Fruit fly (Drosophila melanogaster) whole organism, wandering third instar larva: ENCODE measurements around the gene AnxB9.

ENCODE experiments used
- Abd-B ChIP-seq: fragments of >200 bp; optimal IDR thresholded peaks from 2 replicates; lab custom pipeline; 2017; ENCODE audit warnings: missing biosample characterization, missing genetic modification characterization
- Myc ChIP-seq: fragments of >200 bp; optimal IDR thresholded peaks from 2 replicates; lab custom pipeline; 2017
- N ChIP-seq: fragments of >200 bp; optimal IDR thresholded peaks from 2 replicates; lab custom pipeline; 2018; ENCODE audit warnings: missing biosample characterization, missing external identifiers, missing genetic modification characterization
- Vsx2 ChIP-seq: fragments of 200-300, 225-300 bp; sonication (Bioruptor generic); optimal IDR thresholded peaks from 2 replicates; lab custom pipeline; 2018; ENCODE audit warnings: missing biosample characterization, missing genetic modification characterization; ENCODE audit not compliant: partially characterized antibody
- dl ChIP-seq, 2 experiments: fragments of 175-275, 200-275 bp in 1 of 2; fragments of 200-275 bp in 1 of 2; sonication (Bioruptor generic); optimal IDR thresholded peaks; lab custom pipeline; 2018; ENCODE audit warnings: mild to moderate bottlenecking in 2 of 2, missing biosample characterization in 2 of 2, missing genetic modification characterization in 2 of 2, moderate library complexity in 2 of 2; ENCODE audit not compliant: partially characterized antibody in 2 of 2, insufficient read depth in 1 of 2

- TF ChIP-seq Vsx2 (GFP tag; lab: Kevin White, UChicago) = no peak
- no peak for TF ChIP-seq N (GFP tag; lab: Kevin White, UChicago)
- TF ChIP-seq Abd-B (GFP tag; lab: Kevin White, UChicago) = no peak
- TF ChIP-seq Myc (lab: Kevin White, UChicago) = no peak
- peak in 1 of 2 experiments; percentile 9 for TF ChIP-seq dl (GFP tag; optimal IDR thresholded peaks at IDR 0.05; lab: Kevin White, UChicago; ENCODE audit: insufficient read depth in 1 of 2, partially characterized antibody in 2 of 2)
Measured at dm6 chr3R:21077577-21077976, 12.5 kb downstream of the AnxB9 start.
